Worm (Caenorhabditis elegans) whole organism, midembryonic: ENCODE measurements around the gene bath-19.

ENCODE experiments used
- T22C8.4 ChIP-seq: fragments of 200-800 bp; sonication (Bioruptor generic); IDR thresholded peaks from 2 replicates; pipeline ENCODE4 v1.3.6; 2022; ENCODE audit warnings: missing genetic modification characterization, missing compliant biosample characterization
- med-1 ChIP-seq: sonication (generic microtip); optimal IDR thresholded peaks from 2 replicates; lab custom pipeline; 2017; ENCODE audit warnings: missing genetic modification characterization, mild to moderate bottlenecking, missing compliant biosample characterization, antibody characterized with exemption, missing genetic modification reagents; ENCODE audit not compliant: insufficient read depth
- ref-1 ChIP-seq: fragments of 200-800 bp; sonication (Bioruptor generic); conservative IDR thresholded peaks from 2 replicates; pipeline ENCODE4 v1.3.6; 2022; ENCODE audit warnings: missing genetic modification reagents, missing genetic modification characterization, missing compliant biosample characterization
- ztf-23 ChIP-seq: fragments of 200-800 bp; sonication (Bioruptor generic); IDR thresholded peaks from 2 replicates; pipeline ENCODE4 v1.3.6; 2022; ENCODE audit warnings: missing genetic modification reagents, missing genetic modification characterization, missing compliant biosample characterization

DNA sequence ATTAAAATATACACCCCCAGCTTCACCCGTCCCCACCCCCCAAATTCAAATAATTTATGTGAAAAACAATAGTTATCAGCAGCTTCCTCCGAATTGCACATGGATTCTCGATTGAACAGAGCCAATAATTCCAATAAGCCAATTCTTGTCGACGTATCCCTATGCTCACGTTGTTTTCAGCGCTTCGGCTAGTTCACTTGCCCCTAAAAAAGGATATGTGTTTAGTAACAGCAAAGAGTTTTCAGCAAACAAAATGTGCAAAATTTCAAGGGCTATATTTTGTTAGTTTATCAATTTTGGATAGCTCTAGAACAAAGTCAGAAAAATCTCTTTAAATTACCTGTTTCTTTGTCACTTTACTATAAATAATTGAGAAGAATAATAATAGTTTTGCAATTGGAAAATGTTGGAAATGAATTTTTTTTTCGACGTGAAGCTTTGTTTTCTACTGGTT is 44.6 kb upstream of the bath-19 start, which contains the start of the genes T16A1.5 and fbxc-49:
- TF ChIP-seq med-1 (GFP tag; lab: Kevin White, UChicago) = no peak
- no peak for TF ChIP-seq ztf-23 (GFP tag; lab: Robert Waterston, UW)
- no peak for TF ChIP-seq T22C8.4 (GFP tag; lab: Robert Waterston, UW)
- no peak for TF ChIP-seq ref-1 (GFP tag; lab: Robert Waterston, UW)
